Worm (Caenorhabditis elegans): Measurements from ENCODE around the gene Y38H8A.4.

Gene Y38H8A.4

ce11 chrIV:13429240-13429639 lies 42.9 kb downstream of the Y38H8A.4 start, which contains the start of gene K09B11.4:
Gene K09B11.4, plus strand, starts transcription at chrIV:13429540.
- TF ChIP-seq elt-1 (tag; optimal IDR thresholded peaks at IDR 0.05) (no peak), jun-1 (tag; optimal IDR thresholded peaks at IDR 0.05) (no peak), ZK546.5 (tag; optimal IDR thresholded peaks at IDR 0.05) (no peak), ceh-82 (tag; optimal IDR thresholded peaks at IDR 0.05) (no peak), nhr-25 (tag; optimal IDR thresholded peaks at IDR 0.05) (no peak), egl-5 (tag; optimal IDR thresholded peaks at IDR 0.05) (no peak), lin-39 (tag; optimal IDR thresholded peaks at IDR 0.05) (no peak), lin-15B (tag; optimal IDR thresholded peaks at IDR 0.05) (no peak), unc-62 (GFP tag; optimal IDR thresholded peaks at IDR 0.05) (no peak), unc-39 (tag; optimal IDR thresholded peaks at IDR 0.05) (no peak), pha-4 (tag; optimal IDR thresholded peaks at IDR 0.05) (no peak), fos-1 (tag; optimal IDR thresholded peaks at IDR 0.05) (no peak), mml-1 (tag; optimal IDR thresholded peaks at IDR 0.05) (no peak)

ce11 chrIV:13422200-13422599 lies 50.0 kb downstream of the Y38H8A.4 start, which contains the start of gene nol-9:
Gene nol-9, plus strand, starts transcription at chrIV:13422500.
- no peak for TF ChIP-seq mml-1 (tag; optimal IDR thresholded peaks at IDR 0.05)
- TF ChIP-seq elt-2 (tag; optimal IDR thresholded peaks at IDR 0.05), result no peak
- TF ChIP-seq eor-1 (tag; optimal IDR thresholded peaks at IDR 0.05), result no peak
- TF ChIP-seq daf-12 (tag; optimal IDR thresholded peaks at IDR 0.05), result no peak
- TF ChIP-seq ama-1 (optimal IDR thresholded peaks at IDR 0.05), result no peak
- TF ChIP-seq lin-15B (tag; optimal IDR thresholded peaks at IDR 0.05), result no peak
- TF ChIP-seq nhr-28 (tag; optimal IDR thresholded peaks at IDR 0.05), result no peak
- no peak for TF ChIP-seq ceh-9 (tag; optimal IDR thresholded peaks at IDR 0.05)
- no peak for TF ChIP-seq elt-3 (tag; optimal IDR thresholded peaks at IDR 0.05)
- TF ChIP-seq nhr-67 (tag; optimal IDR thresholded peaks at IDR 0.05), result no peak
- TF ChIP-seq lsy-12 (tag; optimal IDR thresholded peaks at IDR 0.05), result no peak
- TF ChIP-seq pqm-1 (tag; optimal IDR thresholded peaks at IDR 0.05), result no peak
- no peak for TF ChIP-seq nhr-237 (tag; optimal IDR thresholded peaks at IDR 0.05)
- TF ChIP-seq unc-62 (GFP tag; optimal IDR thresholded peaks at IDR 0.05), result no peak

Data from whole organism, L3 larva.